Worm (Caenorhabditis elegans) whole organism, L2 larva: ENCODE data around the gene nhr-102.

Experiments used
- F13H6.1 ChIP-seq: sonication (generic microtip); optimal IDR thresholded peaks from 2 replicates; lab custom pipeline; 2016; ENCODE audit warnings: missing genetic modification characterization, missing compliant biosample characterization
- R02D3.7 ChIP-seq: fragments of 150-350 bp; optimal IDR thresholded peaks from 2 replicates; lab custom pipeline; 2014; ENCODE audit warnings: missing biosample characterization, missing genetic modification characterization
- Y55F3AM.14 ChIP-seq: fragments of 200-800 bp; sonication (Bioruptor generic); optimal IDR thresholded peaks from 2 replicates; lab custom pipeline; 2018; ENCODE audit warnings: mild to moderate bottlenecking, missing genetic modification characterization, missing compliant biosample characterization
- alr-1 ChIP-seq: fragments of 150-350 bp; optimal IDR thresholded peaks from 2 replicates; lab custom pipeline; 2014; ENCODE audit warnings: missing biosample characterization, missing genetic modification characterization
- aly-2 ChIP-seq: fragments of 150-350 bp; optimal IDR thresholded peaks from 2 replicates; lab custom pipeline; 2014; ENCODE audit warnings: missing biosample characterization, missing genetic modification characterization
- ama-1 ChIP-seq: fragments of 150-350 bp; optimal IDR thresholded peaks from 2 replicates; lab custom pipeline; 2018; ENCODE audit warnings: inconsistent platforms
- blmp-1 ChIP-seq: sonication (generic microtip); optimal IDR thresholded peaks from 2 replicates; lab custom pipeline; 2017; ENCODE audit warnings: missing genetic modification characterization, mild to moderate bottlenecking, missing compliant biosample characterization, antibody characterized with exemption, moderate library complexity; ENCODE audit not compliant: insufficient read depth
- ceh-16 ChIP-seq: fragments of 150-350 bp; optimal IDR thresholded peaks from 2 replicates; lab custom pipeline; 2014; ENCODE audit warnings: missing biosample characterization, missing genetic modification characterization
- crh-2 ChIP-seq: sonication (generic microtip); optimal IDR thresholded peaks from 2 replicates; lab custom pipeline; 2017; ENCODE audit warnings: missing biosample characterization, missing genetic modification characterization
- dmd-4 ChIP-seq: sonication (generic microtip); optimal IDR thresholded peaks from 2 replicates; lab custom pipeline; 2017; ENCODE audit warnings: missing biosample characterization, missing genetic modification characterization
- egl-27 ChIP-seq: sonication (generic microtip); optimal IDR thresholded peaks from 3 replicates; lab custom pipeline; 2017; ENCODE audit warnings: missing biosample characterization, missing genetic modification reagents, missing genetic modification characterization
- elt-1 ChIP-seq: fragments of 150-350 bp; optimal IDR thresholded peaks from 2 replicates; lab custom pipeline; 2014; ENCODE audit warnings: missing biosample characterization, missing genetic modification characterization
- fos-1 ChIP-seq: fragments of 150-350 bp; optimal IDR thresholded peaks from 2 replicates; lab custom pipeline; 2014; ENCODE audit warnings: missing biosample characterization, missing genetic modification characterization
- gmeb-1 ChIP-seq: fragments of 150-350 bp; optimal IDR thresholded peaks from 2 replicates; lab custom pipeline; 2014; ENCODE audit warnings: missing biosample characterization, missing genetic modification characterization
- lin-13 ChIP-seq: fragments of 150-350 bp; optimal IDR thresholded peaks from 2 replicates; lab custom pipeline; 2014; ENCODE audit warnings: missing biosample characterization, missing genetic modification reagents, missing genetic modification characterization
- lsy-2 ChIP-seq, 2 experiments: fragments of 150-350 bp in 1 of 2; sonication (generic microtip) in 1 of 2; optimal IDR thresholded peaks; 2 replicates each; lab custom pipeline; 2014 to 2017; ENCODE audit warnings: missing biosample characterization in 2 of 2, missing genetic modification characterization in 2 of 2
- mab-5 ChIP-seq: fragments of 150-350 bp; optimal IDR thresholded peaks from 2 replicates; lab custom pipeline; 2014; ENCODE audit warnings: missing biosample characterization, missing genetic modification characterization
- mdl-1 ChIP-seq, 2 experiments: fragments of 150-350 bp in 1 of 2; sonication (generic microtip) in 1 of 2; optimal IDR thresholded peaks; 2 replicates each; lab custom pipeline; 2017; ENCODE audit warnings: missing biosample characterization in 2 of 2, missing genetic modification characterization in 2 of 2
- nhr-10 ChIP-seq: sonication (generic microtip); optimal IDR thresholded peaks from 2 replicates; lab custom pipeline; 2017; ENCODE audit warnings: missing biosample characterization, missing genetic modification characterization
- nhr-11 ChIP-seq: fragments of 150-350 bp; optimal IDR thresholded peaks from 2 replicates; lab custom pipeline; 2014; ENCODE audit warnings: missing biosample characterization, missing genetic modification characterization
- nhr-12 ChIP-seq: fragments of 150-350 bp; optimal IDR thresholded peaks from 2 replicates; lab custom pipeline; 2014; ENCODE audit warnings: missing biosample characterization, missing genetic modification characterization
- nhr-129 ChIP-seq: fragments of 150-350 bp; optimal IDR thresholded peaks from 2 replicates; lab custom pipeline; 2014; ENCODE audit warnings: missing biosample characterization, missing genetic modification characterization
- nhr-21 ChIP-seq: fragments of 150-350 bp; optimal IDR thresholded peaks from 2 replicates; lab custom pipeline; 2014; ENCODE audit warnings: missing biosample characterization, missing genetic modification characterization
- nhr-237 ChIP-seq: fragments of 150-350 bp; optimal IDR thresholded peaks from 2 replicates; lab custom pipeline; 2014; ENCODE audit warnings: missing biosample characterization, missing genetic modification characterization
- nhr-25 ChIP-seq: fragments of 150-350 bp; sonication (generic microtip); optimal IDR thresholded peaks from 3 replicates; lab custom pipeline; 2014; ENCODE audit warnings: missing biosample characterization, missing genetic modification characterization
- nhr-6 ChIP-seq: fragments of 150-350 bp; optimal IDR thresholded peaks from 2 replicates; lab custom pipeline; 2014; ENCODE audit warnings: missing biosample characterization, missing genetic modification characterization
- sem-4 ChIP-seq: fragments of 150-350 bp; optimal IDR thresholded peaks from 2 replicates; lab custom pipeline; 2014; ENCODE audit warnings: missing biosample characterization, missing genetic modification reagents, missing genetic modification characterization
- skn-1 ChIP-seq: sonication (generic microtip); optimal IDR thresholded peaks from 2 replicates; lab custom pipeline; 2017; ENCODE audit warnings: missing biosample characterization, missing genetic modification characterization
- sma-3 ChIP-seq: sonication (generic microtip); optimal IDR thresholded peaks from 2 replicates; lab custom pipeline; 2016; ENCODE audit warnings: missing genetic modification reagents, missing genetic modification characterization, missing compliant biosample characterization
- sma-9 ChIP-seq, 2 experiments: fragments of 150-350 bp in 1 of 2; sonication (generic microtip) in 1 of 2; optimal IDR thresholded peaks; 2 replicates each; lab custom pipeline; 2014 to 2016; ENCODE audit warnings: missing genetic modification characterization in 2 of 2, mild to moderate bottlenecking in 1 of 2, missing biosample characterization in 1 of 2, missing compliant biosample characterization in 1 of 2, missing genetic modification reagents in 1 of 2, moderate library complexity in 1 of 2
- snpc-4 ChIP-seq: fragments of 150-350 bp; optimal IDR thresholded peaks from 2 replicates; lab custom pipeline; 2014; ENCODE audit warnings: missing biosample characterization, missing genetic modification characterization
- unc-39 ChIP-seq: fragments of 150-350 bp; optimal IDR thresholded peaks from 2 replicates; lab custom pipeline; 2014; ENCODE audit warnings: missing biosample characterization, missing genetic modification characterization
- unc-55 ChIP-seq: fragments of 150-350 bp; sonication (generic microtip); optimal IDR thresholded peaks from 3 replicates; lab custom pipeline; 2014; ENCODE audit warnings: missing biosample characterization, missing genetic modification reagents, missing genetic modification characterization
- unc-62 ChIP-seq: fragments of 150-350 bp; optimal IDR thresholded peaks from 2 replicates; lab custom pipeline; 2014; ENCODE audit warnings: missing biosample characterization, missing genetic modification reagents, missing genetic modification characterization
- zag-1 ChIP-seq: fragments of 150-350 bp; optimal IDR thresholded peaks from 2 replicates; lab custom pipeline; 2014; ENCODE audit warnings: missing biosample characterization, missing genetic modification characterization
- ztf-1 ChIP-seq: fragments of 200-800 bp; sonication (Bioruptor generic); conservative IDR thresholded peaks from 2 replicates; pipeline ENCODE4 v1.3.6; 2022; ENCODE audit warnings: missing genetic modification characterization, missing compliant biosample characterization
- ztf-11 ChIP-seq: sonication (generic microtip); optimal IDR thresholded peaks from 2 replicates; lab custom pipeline; 2017; ENCODE audit warnings: missing biosample characterization, missing genetic modification characterization
- ztf-4 ChIP-seq: fragments of 150-350 bp; optimal IDR thresholded peaks from 2 replicates; lab custom pipeline; 2014; ENCODE audit warnings: missing biosample characterization, missing genetic modification characterization

Gene nhr-102

DNA sequence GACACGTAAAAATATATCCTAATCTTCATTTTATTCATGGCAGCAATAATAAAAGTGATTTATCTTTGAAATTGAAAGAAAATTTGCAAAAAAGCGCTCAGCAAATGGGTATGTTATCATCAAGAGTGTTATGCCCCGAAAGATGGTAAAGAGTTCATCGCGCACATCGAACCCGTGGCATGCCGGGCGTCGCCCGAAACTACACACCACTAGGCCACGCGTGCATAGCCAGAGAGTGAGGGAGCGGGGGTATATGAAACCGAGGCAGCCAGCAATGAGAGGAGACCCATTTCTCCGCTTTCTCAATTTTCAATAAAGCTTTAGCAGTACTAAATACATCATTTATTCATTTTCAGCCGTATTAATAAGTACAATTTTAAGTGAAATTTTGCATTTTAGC, 2.4 kb downstream of the nhr-102 start (continued):
- no peak for TF ChIP-seq elt-1 (tag; lab: Kevin White, UChicago)
- no peak for TF ChIP-seq mab-5 (tag; lab: Kevin White, UChicago)
- TF ChIP-seq aly-2 = no peak
- TF ChIP-seq snpc-4 (tag; lab: Kevin White, UChicago) = peak; percentile 66
- peak; percentile 90 for TF ChIP-seq Y55F3AM.14 (GFP tag; lab: Kevin White, UChicago)
- TF ChIP-seq nhr-6 = peak; percentile 29
- TF ChIP-seq nhr-11 (tag; lab: Kevin White, UChicago) = no peak
- TF ChIP-seq ztf-1 (GFP tag; lab: Robert Waterston, UW) = no peak
- TF ChIP-seq R02D3.7 (tag; lab: Kevin White, UChicago) = no peak
- TF ChIP-seq ztf-4 (tag; lab: Kevin White, UChicago) = no peak
- peak; percentile 37 for TF ChIP-seq egl-27 (tag; lab: Kevin White, UChicago)
- TF ChIP-seq blmp-1 (tag; lab: Kevin White, UChicago) = peak; percentile 8
- peak; percentile 66 for TF ChIP-seq lin-13
- TF ChIP-seq nhr-237 (tag; lab: Kevin White, UChicago) = peak; percentile 5
- TF ChIP-seq ama-1 (lab: Kevin White, UChicago) = no peak
- no peak for TF ChIP-seq unc-39

DNA sequence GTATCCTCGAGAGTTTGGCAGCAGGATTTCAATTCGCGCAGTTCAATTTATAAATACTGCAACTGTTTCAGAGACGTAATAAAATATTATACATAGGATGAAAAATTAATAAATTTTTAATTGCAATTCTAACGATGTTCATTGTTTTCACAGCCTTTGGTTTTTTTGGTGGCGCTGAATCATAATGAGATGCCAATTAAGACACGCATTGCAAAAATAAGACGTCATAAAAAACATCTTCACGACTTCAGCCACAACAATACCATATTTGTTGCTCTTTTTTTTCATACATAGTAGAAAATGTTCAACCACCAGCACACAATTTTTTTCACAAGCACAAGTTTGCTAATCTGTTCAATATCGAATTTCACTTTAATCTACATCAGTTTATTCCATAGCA, 3.9 kb downstream of the nhr-102 start, which contains the start of gene str-56:
TSS of gene str-56 (plus strand) at position 301 of the 400 bp plus-strand sequence.
- TF ChIP-seq ama-1 (lab: Kevin White, UChicago) (no peak), unc-62 (no peak), elt-1 (tag; lab: Kevin White, UChicago) (no peak), sma-9 (GFP tag; optimal IDR thresholded peaks at IDR 0.05; lab: Kevin White, UChicago) (no peak), sma-9 (tag; optimal IDR thresholded peaks at IDR 0.05; lab: Kevin White, UChicago) (no peak), lsy-2 (tag; optimal IDR thresholded peaks at IDR 0.05; lab: Kevin White, UChicago) (no peak), crh-2 (tag; lab: Kevin White, UChicago) (no peak), Y55F3AM.14 (GFP tag; lab: Kevin White, UChicago) (no peak), fos-1 (tag; lab: Kevin White, UChicago) (no peak), egl-27 (tag; lab: Kevin White, UChicago) (no peak), sem-4 (no peak), nhr-25 (tag; lab: Kevin White, UChicago) (no peak), nhr-12 (tag; lab: Kevin White, UChicago) (no peak), ztf-1 (GFP tag; lab: Robert Waterston, UW) (no peak), nhr-237 (tag; lab: Kevin White, UChicago) (no peak), dmd-4 (tag; lab: Kevin White, UChicago) (no peak), lin-13 (no peak)

- TF ChIP-seq nhr-6 (no peak), nhr-10 (tag; lab: Kevin White, UChicago) (no peak), skn-1 (tag; lab: Kevin White, UChicago) (no peak), dmd-4 (tag; lab: Kevin White, UChicago) (no peak), gmeb-1 (tag; lab: Kevin White, UChicago) (no peak), sma-3 (GFP tag; lab: Kevin White, UChicago) (no peak), zag-1 (no peak), unc-55 (GFP tag; lab: Kevin White, UChicago) (no peak), sma-9 (GFP tag; optimal IDR thresholded peaks at IDR 0.05; lab: Kevin White, UChicago) (no peak), sma-9 (tag; optimal IDR thresholded peaks at IDR 0.05; lab: Kevin White, UChicago) (no peak), ztf-1 (GFP tag; lab: Robert Waterston, UW) (no peak), nhr-129 (tag; lab: Kevin White, UChicago) (no peak), snpc-4 (tag; lab: Kevin White, UChicago) (no peak), F13H6.1 (tag; lab: Kevin White, UChicago) (no peak), ztf-11 (tag; lab: Kevin White, UChicago) (no peak)
Observed at ce11 chrV:15870356-15870755, 5.9 kb downstream of the nhr-102 start, which contains the start of gene str-57. Gene str-57 (plus strand): TSS chrV:15870656.

DNA sequence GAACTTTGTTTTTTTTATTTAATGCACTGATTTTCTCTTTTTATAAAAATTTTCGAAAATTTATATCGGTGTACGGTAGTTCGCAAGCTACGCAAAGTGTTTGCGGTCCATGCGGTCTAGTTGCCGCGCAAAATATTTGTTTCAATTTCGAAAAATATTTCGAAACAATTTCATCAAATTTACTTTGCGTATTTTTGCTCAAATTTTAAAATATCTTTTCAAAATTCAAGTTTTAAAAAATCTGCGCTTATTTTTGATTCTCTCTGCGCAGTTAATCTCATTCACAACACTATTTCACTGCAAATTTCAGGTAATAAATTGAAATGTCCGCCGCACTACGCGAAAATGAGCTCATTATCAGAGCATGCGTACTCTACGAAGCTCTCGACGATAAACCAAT, 8.8 kb downstream of the nhr-102 start, which contains the start of gene fbxa-197:
TSS of gene fbxa-197 (plus strand) at position 301 of the 400 bp plus-strand sequence.
- TF ChIP-seq dmd-4 (tag; lab: Kevin White, UChicago) = no peak
- no peak for TF ChIP-seq blmp-1 (tag; lab: Kevin White, UChicago)
- TF ChIP-seq mdl-1 (tag; optimal IDR thresholded peaks at IDR 0.05; lab: Kevin White, UChicago) = no peak
- TF ChIP-seq egl-27 (tag; lab: Kevin White, UChicago) = no peak
- no peak for TF ChIP-seq ceh-16
- TF ChIP-seq F13H6.1 (tag; lab: Kevin White, UChicago) = no peak
- no peak for TF ChIP-seq R02D3.7 (tag; lab: Kevin White, UChicago)
- no peak for TF ChIP-seq nhr-21 (tag; lab: Kevin White, UChicago)
- TF ChIP-seq zag-1 = no peak
- TF ChIP-seq alr-1 (tag; lab: Kevin White, UChicago) = no peak
